Fruit fly (Drosophila melanogaster) whole organism, embryonic: ENCODE data around the gene CG13667.

Experiments used
- Ada2b ChIP-seq: fragments of 200-800 bp; sonication (Bioruptor generic); IDR thresholded peaks from 2 replicates; pipeline ENCODE4 v1.3.6; 2022; ENCODE audit warnings: missing biosample characterization, missing genetic modification characterization
- CG12219 ChIP-seq: fragments of 200-800 bp; sonication (Bioruptor generic); optimal IDR thresholded peaks from 3 replicates; lab custom pipeline; 2018; ENCODE audit warnings: missing biosample characterization, mild to moderate bottlenecking, missing genetic modification characterization
- CG15269 ChIP-seq: fragments of 200-800 bp; sonication (Bioruptor generic); optimal IDR thresholded peaks from 2 replicates; lab custom pipeline; 2018; ENCODE audit warnings: missing biosample characterization, mild to moderate bottlenecking, missing genetic modification characterization, moderate library complexity
- CG15479 ChIP-seq: fragments of 200-800 bp; sonication (Bioruptor generic); optimal IDR thresholded peaks from 3 replicates; lab custom pipeline; 2019; ENCODE audit warnings: missing biosample characterization, mild to moderate bottlenecking, missing genetic modification characterization, moderate library complexity
- CG17361 ChIP-seq: fragments of 200-800 bp; sonication (Bioruptor generic); IDR thresholded peaks from 3 replicates; pipeline ENCODE4 v1.3.6; 2022; ENCODE audit warnings: missing biosample characterization, missing genetic modification characterization
- CG17612 ChIP-seq: fragments of 200-800 bp; sonication (Bioruptor generic); IDR thresholded peaks from 2 replicates; pipeline ENCODE4 v1.3.6; 2022; ENCODE audit warnings: missing biosample characterization, missing genetic modification characterization
- CG17802 ChIP-seq: fragments of 200-800 bp; sonication (Bioruptor generic); optimal IDR thresholded peaks from 2 replicates; lab custom pipeline; 2018; ENCODE audit warnings: missing biosample characterization, mild to moderate bottlenecking, missing genetic modification characterization, moderate library complexity
- CG30431 ChIP-seq: fragments of 200-800 bp; sonication (Bioruptor generic); optimal IDR thresholded peaks from 2 replicates; lab custom pipeline; 2017; ENCODE audit warnings: missing biosample characterization, missing genetic modification characterization
- CG31224 ChIP-seq: fragments of 200-800 bp; sonication (Bioruptor generic); IDR thresholded peaks from 2 replicates; pipeline ENCODE4 v1.3.6; 2022; ENCODE audit warnings: missing biosample characterization, missing genetic modification characterization
- CG31441 ChIP-seq: fragments of 200-800 bp; sonication (Bioruptor generic); IDR thresholded peaks from 2 replicates; pipeline ENCODE4 v1.3.6; 2022; ENCODE audit warnings: missing biosample characterization, missing genetic modification characterization
- CG3163 ChIP-seq: fragments of 200-800 bp; sonication (Bioruptor generic); optimal IDR thresholded peaks from 3 replicates; lab custom pipeline; 2016; ENCODE audit warnings: missing biosample characterization, missing genetic modification characterization
- CG34224 ChIP-seq: fragments of 200-800 bp; sonication (Bioruptor generic); IDR thresholded peaks from 3 replicates; pipeline ENCODE4 v1.3.6; 2022; ENCODE audit warnings: missing biosample characterization, missing genetic modification characterization; ENCODE audit not compliant: partially characterized antibody
- CG3726 ChIP-seq: fragments of 200-800 bp; sonication (Bioruptor generic); IDR thresholded peaks from 3 replicates; pipeline ENCODE4, ENCODE4 v1.3.6; 2022; ENCODE audit warnings: missing biosample characterization, missing genetic modification characterization
- CG3995 ChIP-seq: fragments of 200-800 bp; sonication (Bioruptor generic); optimal IDR thresholded peaks from 3 replicates; lab custom pipeline; 2016; ENCODE audit warnings: missing biosample characterization, missing genetic modification characterization
- CG4282 ChIP-seq: fragments of 200-800 bp; sonication (Bioruptor generic); optimal IDR thresholded peaks from 2 replicates; lab custom pipeline; 2016; ENCODE audit warnings: missing biosample characterization, missing genetic modification characterization
- CG4328 ChIP-seq: fragments of 200-800 bp; sonication (Bioruptor generic); optimal IDR thresholded peaks from 3 replicates; lab custom pipeline; 2017; ENCODE audit warnings: missing biosample characterization, missing genetic modification reagents, missing genetic modification characterization
- CG5245 ChIP-seq: fragments of 200-800 bp; sonication (Bioruptor generic); optimal IDR thresholded peaks from 3 replicates; lab custom pipeline; 2016; ENCODE audit warnings: missing biosample characterization, missing genetic modification characterization
- CG6791 ChIP-seq: fragments of 200-800 bp; sonication (Bioruptor generic); IDR thresholded peaks from 3 replicates; pipeline ENCODE4 v1.3.6; 2022; ENCODE audit warnings: missing biosample characterization, missing genetic modification characterization; ENCODE audit not compliant: partially characterized antibody
- CG7556 ChIP-seq: fragments of 200-800 bp; sonication (Bioruptor generic); optimal IDR thresholded peaks from 2 replicates; lab custom pipeline; 2017; ENCODE audit warnings: missing biosample characterization, mild to moderate bottlenecking, missing genetic modification characterization
- CG7839 ChIP-seq: fragments of 200-800 bp; sonication (Bioruptor generic); optimal IDR thresholded peaks from 3 replicates; lab custom pipeline; 2018; ENCODE audit warnings: missing biosample characterization, mild to moderate bottlenecking, missing genetic modification characterization, moderate library complexity
- CG8478 ChIP-seq: fragments of >200 bp; optimal IDR thresholded peaks from 2 replicates; lab custom pipeline; 2018
- CHES-1-like ChIP-seq: fragments of 200-800 bp; sonication (Bioruptor generic); optimal IDR thresholded peaks from 2 replicates; lab custom pipeline; 2016; ENCODE audit warnings: missing biosample characterization, missing genetic modification characterization
- Dfd ChIP-seq, 2 experiments: fragments of >200 bp; optimal IDR thresholded peaks; 2 replicates each; lab custom pipeline; 2017; ENCODE audit warnings: missing biosample characterization in 2 of 2, missing genetic modification characterization in 2 of 2
- Dref ChIP-seq: fragments of 200-800 bp; sonication (Bioruptor generic); IDR thresholded peaks from 2 replicates; pipeline ENCODE4 v1.3.6; 2022; ENCODE audit warnings: missing biosample characterization, missing genetic modification characterization
- Ets65A ChIP-seq: fragments of 200-800 bp; sonication (Bioruptor generic); peaks from one replicate; lab custom pipeline; 2016; ENCODE audit warnings: missing biosample characterization, missing genetic modification characterization
- Fer3 ChIP-seq: fragments of 200-800 bp; sonication (Bioruptor generic); optimal IDR thresholded peaks from 2 replicates; lab custom pipeline; 2018; ENCODE audit warnings: missing biosample characterization, mild to moderate bottlenecking, missing genetic modification characterization, moderate library complexity
- Gug ChIP-seq: fragments of 200-800 bp; sonication (Bioruptor generic); IDR thresholded peaks from 4 replicates; pipeline ENCODE4 v1.3.6; 2022; ENCODE audit warnings: missing biosample characterization, missing genetic modification characterization
- Hr39 ChIP-seq: fragments of >200 bp; optimal IDR thresholded peaks from 2 replicates; lab custom pipeline; 2017
- Kr ChIP-seq: fragments of 200-800 bp; sonication (Bioruptor generic); optimal IDR thresholded peaks from 2 replicates; lab custom pipeline; 2017; ENCODE audit warnings: missing biosample characterization, mild to moderate bottlenecking, missing genetic modification characterization
- Poxn ChIP-seq: fragments of 200-800 bp; sonication (Bioruptor generic); IDR thresholded peaks from 2 replicates; pipeline ENCODE4 v1.3.6; 2022; ENCODE audit warnings: missing biosample characterization, missing genetic modification characterization
- Rfx ChIP-seq: fragments of 200-800 bp; sonication (Bioruptor generic); IDR thresholded peaks from 2 replicates; pipeline ENCODE4 v1.3.6; 2022; ENCODE audit warnings: missing biosample characterization, missing genetic modification characterization
- Sox102F ChIP-seq: fragments of 200-800 bp; sonication (Bioruptor generic); optimal IDR thresholded peaks from 2 replicates; lab custom pipeline; 2018; ENCODE audit warnings: missing biosample characterization, mild to moderate bottlenecking, missing genetic modification characterization, moderate library complexity
- Spps ChIP-seq: fragments of 200-800 bp; sonication (Bioruptor generic); optimal IDR thresholded peaks from 2 replicates; lab custom pipeline; 2018; ENCODE audit warnings: missing biosample characterization, mild to moderate bottlenecking, missing genetic modification characterization
- bsh ChIP-seq, 2 experiments: fragments of 200-800 bp; sonication (Bioruptor generic); optimal IDR thresholded peaks; 2 replicates each; lab custom pipeline; 2017 to 2018; ENCODE audit warnings: mild to moderate bottlenecking in 2 of 2, missing biosample characterization in 2 of 2, missing genetic modification characterization in 2 of 2, moderate library complexity in 1 of 2
- ewg ChIP-seq: fragments of 200-800 bp; sonication (Bioruptor generic); optimal IDR thresholded peaks from 3 replicates; lab custom pipeline; 2017; ENCODE audit warnings: mild to moderate bottlenecking, missing biosample characterization, missing genetic modification reagents, missing genetic modification characterization
- fd64A ChIP-seq: fragments of 200-800 bp; sonication (Bioruptor generic); optimal IDR thresholded peaks from 3 replicates; lab custom pipeline; 2018; ENCODE audit warnings: missing biosample characterization, mild to moderate bottlenecking, missing genetic modification characterization
- gcm2 ChIP-seq: fragments of 200-800 bp; sonication (Bioruptor generic); optimal IDR thresholded peaks from 2 replicates; lab custom pipeline; 2016; ENCODE audit warnings: missing biosample characterization, missing genetic modification characterization
- gem ChIP-seq: fragments of 200-800 bp; sonication (Bioruptor generic); optimal IDR thresholded peaks from 2 replicates; lab custom pipeline; 2019; ENCODE audit warnings: missing biosample characterization, mild to moderate bottlenecking, missing genetic modification characterization, moderate library complexity
- ham ChIP-seq: fragments of 200-800 bp; sonication (Bioruptor generic); IDR thresholded peaks from 2 replicates; pipeline ENCODE4 v1.3.6; 2022; ENCODE audit warnings: missing biosample characterization, missing genetic modification characterization
- hbn ChIP-seq: fragments of 200-800 bp; sonication (Bioruptor generic); IDR thresholded peaks from 2 replicates; pipeline ENCODE4 v1.3.6; 2022; ENCODE audit warnings: missing biosample characterization, missing genetic modification characterization; ENCODE audit not compliant: partially characterized antibody
- hth ChIP-seq: fragments of >200 bp; optimal IDR thresholded peaks from 2 replicates; lab custom pipeline; 2017; ENCODE audit warnings: inconsistent platforms
- inv ChIP-seq: fragments of 200-800 bp; sonication (Bioruptor generic); IDR thresholded peaks from 2 replicates; pipeline ENCODE4 v1.3.6; 2022; ENCODE audit warnings: missing biosample characterization, missing genetic modification characterization; ENCODE audit not compliant: partially characterized antibody
- knrl ChIP-seq: fragments of 200-800 bp; sonication (Bioruptor generic); IDR thresholded peaks from 3 replicates; pipeline ENCODE4 v1.3.6; 2022; ENCODE audit warnings: missing biosample characterization, missing genetic modification characterization; ENCODE audit not compliant: partially characterized antibody
- nerfin-1 ChIP-seq: fragments of 200-800 bp; sonication (Bioruptor generic); optimal IDR thresholded peaks from 3 replicates; lab custom pipeline; 2019; ENCODE audit warnings: missing biosample characterization, mild to moderate bottlenecking, missing genetic modification characterization, moderate library complexity
- nom ChIP-seq: fragments of 200-800 bp; sonication (Bioruptor generic); optimal IDR thresholded peaks from 2 replicates; lab custom pipeline; 2017; ENCODE audit warnings: missing biosample characterization, missing genetic modification characterization, mild to moderate bottlenecking, moderate library complexity, missing genetic modification reagents
- org-1 ChIP-seq: fragments of 200-800 bp; sonication (Bioruptor generic); optimal IDR thresholded peaks from 2 replicates; lab custom pipeline; 2017; ENCODE audit warnings: missing biosample characterization, missing genetic modification characterization
- peb ChIP-seq: fragments of 200-800 bp; sonication (Bioruptor generic); IDR thresholded peaks from 2 replicates; pipeline ENCODE4 v1.3.6; 2022; ENCODE audit warnings: missing biosample characterization, missing genetic modification characterization
- phol ChIP-seq: fragments of 200-800 bp; sonication (Bioruptor generic); optimal IDR thresholded peaks from 3 replicates; lab custom pipeline; 2018; ENCODE audit warnings: missing biosample characterization, mild to moderate bottlenecking, missing genetic modification characterization, moderate library complexity
- sd ChIP-seq: fragments of 200-800 bp; sonication (Bioruptor generic); optimal IDR thresholded peaks from 3 replicates; lab custom pipeline; 2018; ENCODE audit warnings: missing biosample characterization, mild to moderate bottlenecking, missing genetic modification characterization, moderate library complexity
- slou ChIP-seq: fragments of 200-800 bp; sonication (Bioruptor generic); optimal IDR thresholded peaks from 3 replicates; lab custom pipeline; 2016; ENCODE audit warnings: missing biosample characterization, missing genetic modification characterization
- trh ChIP-seq: fragments of 200-800 bp; sonication (Bioruptor generic); optimal IDR thresholded peaks from 2 replicates; lab custom pipeline; 2016; ENCODE audit warnings: missing biosample characterization, missing genetic modification characterization

The CG13667 gene

DNA sequence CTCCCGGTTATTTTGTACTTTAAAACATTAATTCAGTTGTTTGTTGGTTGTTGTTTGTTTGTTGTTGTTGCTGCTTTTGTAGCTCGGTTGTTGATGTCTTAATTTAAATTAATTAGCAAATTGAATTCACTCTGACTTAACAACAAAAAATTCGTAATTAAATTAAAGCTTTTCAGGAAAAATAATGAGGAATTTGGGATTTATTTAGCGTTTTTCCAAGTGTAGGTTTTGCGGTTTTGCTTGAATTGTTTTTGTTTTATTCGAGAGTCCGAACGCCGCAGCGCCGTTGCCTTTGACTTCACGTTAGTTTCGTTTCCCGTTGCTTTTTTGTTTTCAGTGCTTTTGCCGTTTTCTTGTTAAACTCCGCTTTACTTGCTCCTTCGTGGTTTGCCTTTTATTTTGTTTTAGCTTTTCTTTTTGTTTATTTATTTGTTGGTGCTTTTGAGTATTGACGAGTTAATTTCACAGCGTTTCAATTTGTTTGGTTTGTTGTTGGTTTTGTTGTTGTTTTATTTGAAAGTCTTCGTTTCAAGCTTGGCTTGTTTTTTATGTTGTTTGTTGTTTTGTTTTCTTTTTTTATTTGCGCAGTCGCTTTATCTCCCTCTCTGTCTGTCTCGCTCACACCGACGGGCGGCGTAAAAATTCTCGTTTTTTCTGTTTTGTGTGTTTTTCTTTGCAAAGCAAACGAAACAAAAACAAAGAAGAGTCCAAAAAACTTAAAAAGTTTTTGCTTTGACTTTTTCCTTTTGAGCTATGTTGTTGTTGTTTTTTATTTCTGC, 35.7 kb downstream of the CG13667 start (continued):
- TF ChIP-seq Gug (GFP tag; lab: Robert Waterston, UW), result no peak; the same call in 3 of the 4 replicates
- TF ChIP-seq ham, result no peak
- no peak for TF ChIP-seq CG7556 (GFP tag; lab: Kevin White, UChicago)
- TF ChIP-seq CG34224 (GFP tag; lab: Robert Waterston, UW), result no peak
- TF ChIP-seq inv (GFP tag; lab: Robert Waterston, UW), result no peak
- no peak for TF ChIP-seq hth (lab: Kevin White, UChicago)
- TF ChIP-seq CG15479, result no peak
- peak; percentile 33 for TF ChIP-seq Fer3 (tag; lab: Kevin White, UChicago)
- TF ChIP-seq Dref (GFP tag; lab: Robert Waterston, UW), result no peak
- TF ChIP-seq Ada2b, result peak; percentile 60
- no peak; the same call in 1 of the 2 replicates for TF ChIP-seq Rfx (GFP tag; lab: Robert Waterston, UW)
- no peak for TF ChIP-seq trh (GFP tag; lab: Kevin White, UChicago)
- TF ChIP-seq bsh (GFP tag; optimal IDR thresholded peaks at IDR 0.05; lab: Kevin White, UChicago), result peak; percentile 40 to 97
- no peak for TF ChIP-seq CG17361 (GFP tag; lab: Robert Waterston, UW)
- no peak for TF ChIP-seq fd64A (GFP tag; lab: Kevin White, UChicago)
- no peak for TF ChIP-seq CG4328
- TF ChIP-seq CG7839 (tag; lab: Kevin White, UChicago), result no peak
- no peak for TF ChIP-seq Spps (tag; lab: Kevin White, UChicago)
- no peak for TF ChIP-seq knrl (GFP tag; lab: Robert Waterston, UW)
- TF ChIP-seq CG3995, result no peak
- no peak; the same call in 1 of the 2 replicates for TF ChIP-seq CG31224 (GFP tag; lab: Robert Waterston, UW)
- no peak for TF ChIP-seq Dfd (GFP tag; optimal IDR thresholded peaks at IDR 0.05; lab: Kevin White, UChicago)
- TF ChIP-seq slou (GFP tag; lab: Kevin White, UChicago), result no peak
- TF ChIP-seq CG8478 (lab: Kevin White, UChicago), result no peak
- no peak for TF ChIP-seq CHES-1-like
- TF ChIP-seq CG12219 (GFP tag; lab: Kevin White, UChicago), result no peak
- TF ChIP-seq CG15269, result peak; percentile 60
- TF ChIP-seq phol (tag; lab: Kevin White, UChicago), result peak; percentile 28
- TF ChIP-seq Kr (GFP tag; lab: Kevin White, UChicago), result no peak
- TF ChIP-seq Ets65A (GFP tag; lab: Kevin White, UChicago), result peak; percentile 32
- peak; percentile 99 for TF ChIP-seq nom (GFP tag; lab: Kevin White, UChicago)
- no peak for TF ChIP-seq CG5245
- no peak for TF ChIP-seq Hr39 (lab: Kevin White, UChicago)
- no peak for TF ChIP-seq nerfin-1 (tag; lab: Kevin White, UChicago)
- no peak for TF ChIP-seq CG31441 (GFP tag; lab: Robert Waterston, UW)
- TF ChIP-seq hbn (GFP tag; lab: Robert Waterston, UW), result no peak
- no peak for TF ChIP-seq CG3163 (GFP tag; lab: Kevin White, UChicago)
- peak; percentile 4 for TF ChIP-seq CG4282 (GFP tag; lab: Kevin White, UChicago)
- TF ChIP-seq peb (GFP tag; lab: Robert Waterston, UW), result no peak
- TF ChIP-seq gem (tag; lab: Kevin White, UChicago), result peak; percentile 68
- no peak for TF ChIP-seq Poxn (GFP tag; lab: Robert Waterston, UW)
- TF ChIP-seq sd (tag; lab: Kevin White, UChicago), result no peak
- TF ChIP-seq gcm2, result no peak
- TF ChIP-seq CG6791 (GFP tag; lab: Robert Waterston, UW), result no peak
- no peak for TF ChIP-seq org-1 (GFP tag; lab: Kevin White, UChicago)
- TF ChIP-seq ewg, result peak; percentile 55
- TF ChIP-seq CG17802 (tag; lab: Kevin White, UChicago), result no peak
- no peak for TF ChIP-seq CG30431 (GFP tag; lab: Kevin White, UChicago)
- no peak for TF ChIP-seq Sox102F
- TF ChIP-seq CG3726 (GFP tag; lab: Robert Waterston, UW), result no peak
- TF ChIP-seq CG17612 (GFP tag; lab: Robert Waterston, UW), result no peak
